Worm (Caenorhabditis elegans) whole organism, young adult: ENCODE measurements around the gene T24A6.20.
A peak's percentile ranks its signal among the peaks of the same experiment; 100 is the strongest.

ENCODE experiments used
- B0336.3 ChIP-seq: fragments of 200-800 bp; sonication (Bioruptor generic); IDR thresholded peaks from 2 replicates; pipeline ENCODE4 v1.3.6; 2022; ENCODE audit warnings: missing genetic modification characterization, missing compliant biosample characterization
- C06A6.2 ChIP-seq: fragments of 200-800 bp; sonication (Bioruptor generic); conservative IDR thresholded peaks from 2 replicates; pipeline ENCODE4 v1.3.6; 2022; ENCODE audit warnings: missing genetic modification characterization, missing compliant biosample characterization
- D2030.7 ChIP-seq: fragments of 200-800 bp; sonication (Bioruptor generic); IDR thresholded peaks from 2 replicates; pipeline ENCODE4 v1.3.6; 2022; ENCODE audit warnings: missing genetic modification reagents, missing genetic modification characterization, missing compliant biosample characterization
- F23B12.7 ChIP-seq: sonication (generic microtip); optimal IDR thresholded peaks from 2 replicates; lab custom pipeline; 2017; ENCODE audit warnings: missing genetic modification characterization, mild to moderate bottlenecking, missing compliant biosample characterization, antibody characterized with exemption, moderate library complexity; ENCODE audit not compliant: insufficient read depth
- F33H1.4 ChIP-seq: fragments of 200-800 bp; sonication (Bioruptor generic); IDR thresholded peaks from 2 replicates; pipeline ENCODE4 v1.3.6; 2022; ENCODE audit warnings: missing genetic modification reagents, missing genetic modification characterization, missing compliant biosample characterization
- F37B4.10 ChIP-seq: fragments of 200-800 bp; sonication (Bioruptor generic); IDR thresholded peaks from 2 replicates; pipeline ENCODE4 v1.3.6; 2022; ENCODE audit warnings: missing genetic modification characterization, missing compliant biosample characterization
- F49E8.2 ChIP-seq: sonication (generic microtip); optimal IDR thresholded peaks from 3 replicates; lab custom pipeline; 2017; ENCODE audit warnings: missing genetic modification characterization, mild to moderate bottlenecking, missing compliant biosample characterization, antibody characterized with exemption, moderate library complexity; ENCODE audit not compliant: insufficient read depth
- Y53F4B.3 ChIP-seq: fragments of 200-800 bp; sonication (Bioruptor generic); IDR thresholded peaks from 2 replicates; pipeline ENCODE4 v1.3.6; 2022; ENCODE audit warnings: missing genetic modification reagents, missing genetic modification characterization, missing compliant biosample characterization
- Y67H2A.10 ChIP-seq: fragments of 200-800 bp; sonication (Bioruptor generic); conservative IDR thresholded peaks from 2 replicates; pipeline ENCODE4 v1.3.6; 2022; ENCODE audit warnings: missing genetic modification reagents, missing genetic modification characterization, missing compliant biosample characterization
- atf-7 ChIP-seq: sonication (generic microtip); optimal IDR thresholded peaks from 2 replicates; lab custom pipeline; 2017; ENCODE audit warnings: mild to moderate bottlenecking, missing genetic modification characterization, missing compliant biosample characterization
- bed-1 ChIP-seq: fragments of 200-800 bp; sonication (Bioruptor generic); IDR thresholded peaks from 2 replicates; pipeline ENCODE4 v1.3.6; 2022; ENCODE audit warnings: missing genetic modification reagents, missing genetic modification characterization, missing compliant biosample characterization
- ceh-100 ChIP-seq: fragments of 200-800 bp; sonication (Bioruptor generic); IDR thresholded peaks from 2 replicates; pipeline ENCODE4 v1.3.6; 2022; ENCODE audit warnings: missing genetic modification reagents, missing genetic modification characterization, missing compliant biosample characterization
- ceh-40 ChIP-seq: fragments of 200-800 bp; sonication (Bioruptor generic); IDR thresholded peaks from 2 replicates; pipeline ENCODE4 v1.3.6; 2022; ENCODE audit warnings: missing genetic modification characterization, missing compliant biosample characterization
- ceh-58 ChIP-seq: fragments of 200-800 bp; sonication (Bioruptor generic); IDR thresholded peaks from 2 replicates; pipeline ENCODE4 v1.3.6; 2022; ENCODE audit warnings: missing genetic modification characterization, missing compliant biosample characterization
- ekl-4 ChIP-seq: fragments of 200-800 bp; sonication (Bioruptor generic); IDR thresholded peaks from 2 replicates; pipeline ENCODE4 v1.3.6; 2022; ENCODE audit warnings: missing genetic modification reagents, missing genetic modification characterization, missing compliant biosample characterization
- hrde-1 ChIP-seq: sonication (generic microtip); optimal IDR thresholded peaks from 2 replicates; lab custom pipeline; 2016; ENCODE audit warnings: missing genetic modification characterization, mild to moderate bottlenecking, missing compliant biosample characterization, moderate library complexity, missing genotype, missing genetic modification reagents, borderline replicate concordance
- lsl-1 ChIP-seq: fragments of 200-800 bp; sonication (Bioruptor generic); optimal IDR thresholded peaks from 2 replicates; lab custom pipeline; 2018; ENCODE audit warnings: mild to moderate bottlenecking, missing genetic modification characterization, moderate library complexity, missing compliant biosample characterization
- madf-6 ChIP-seq: fragments of 200-800 bp; sonication (Bioruptor generic); IDR thresholded peaks from 2 replicates; pipeline ENCODE4 v1.3.6; 2022; ENCODE audit warnings: missing genetic modification reagents, missing genetic modification characterization, missing compliant biosample characterization
- mel-28 ChIP-seq: sonication (generic microtip); optimal IDR thresholded peaks from 2 replicates; lab custom pipeline; 2016; ENCODE audit warnings: borderline replicate concordance, mild to moderate bottlenecking, missing genetic modification characterization, missing compliant biosample characterization
- mes-4 ChIP-seq: sonication (generic microtip); optimal IDR thresholded peaks from 2 replicates; lab custom pipeline; 2016; ENCODE audit warnings: missing genotype, missing genetic modification characterization, missing compliant biosample characterization
- nfyb-1 ChIP-seq: fragments of 200-800 bp; sonication (Bioruptor generic); IDR thresholded peaks from 2 replicates; pipeline ENCODE4 v1.3.6; 2022; ENCODE audit warnings: missing genetic modification reagents, missing genetic modification characterization, missing compliant biosample characterization
- nhr-27 ChIP-seq: fragments of 200-800 bp; sonication (Bioruptor generic); optimal IDR thresholded peaks from 2 replicates; lab custom pipeline; 2018; ENCODE audit warnings: mild to moderate bottlenecking, missing genetic modification characterization, moderate library complexity, missing compliant biosample characterization
- nhr-80 ChIP-seq: sonication (generic microtip); optimal IDR thresholded peaks from 2 replicates; lab custom pipeline; 2016; ENCODE audit warnings: missing genetic modification characterization, missing compliant biosample characterization
- nhr-90 ChIP-seq: sonication (generic microtip); optimal IDR thresholded peaks from 2 replicates; lab custom pipeline; 2016; ENCODE audit warnings: missing genotype, mild to moderate bottlenecking, missing genetic modification characterization, missing compliant biosample characterization
- repo-1 ChIP-seq: sonication (generic microtip); optimal IDR thresholded peaks from 2 replicates; lab custom pipeline; 2017; ENCODE audit warnings: mild to moderate bottlenecking, missing genetic modification characterization, missing compliant biosample characterization
- rpc-1 ChIP-seq, 2 experiments: fragments of 150-350 bp in 1 of 2; sonication (generic microtip) in 1 of 2; optimal IDR thresholded peaks; 2 replicates each; lab custom pipeline; 2014 to 2018; ENCODE audit warnings: missing biosample characterization in 1 of 2, missing genetic modification characterization in 1 of 2, missing genetic modification reagents in 1 of 2, missing genotype in 1 of 2
- snpc-1.1 ChIP-seq: sonication (generic microtip); optimal IDR thresholded peaks from 2 replicates; lab custom pipeline; 2017; ENCODE audit warnings: missing genetic modification characterization, mild to moderate bottlenecking, missing compliant biosample characterization, antibody characterized with exemption, moderate library complexity, missing genotype, missing genetic modification reagents; ENCODE audit not compliant: insufficient read depth
- snpc-1.3 ChIP-seq: sonication (generic microtip); optimal IDR thresholded peaks from 2 replicates; lab custom pipeline; 2017; ENCODE audit warnings: missing genetic modification characterization, mild to moderate bottlenecking, missing compliant biosample characterization, antibody characterized with exemption, moderate library complexity, missing genotype, missing genetic modification reagents; ENCODE audit not compliant: insufficient read depth
- snpc-3.4 ChIP-seq: sonication (generic microtip); optimal IDR thresholded peaks from 2 replicates; lab custom pipeline; 2017; ENCODE audit warnings: missing genetic modification characterization, mild to moderate bottlenecking, missing compliant biosample characterization, antibody characterized with exemption, moderate library complexity, missing genotype, missing genetic modification reagents
- tbp1 ChIP-seq: fragments of 200-800 bp; sonication (Bioruptor generic); optimal IDR thresholded peaks from 2 replicates; lab custom pipeline; 2018; ENCODE audit warnings: mild to moderate bottlenecking, missing genetic modification characterization, missing compliant biosample characterization
- tbx-9 ChIP-seq: sonication (generic microtip); optimal IDR thresholded peaks from 2 replicates; lab custom pipeline; 2016; ENCODE audit warnings: borderline replicate concordance, missing genetic modification characterization, inconsistent platforms, missing compliant biosample characterization
- tlf-1 ChIP-seq: fragments of 200-800 bp; sonication (Bioruptor generic); optimal IDR thresholded peaks from 2 replicates; lab custom pipeline; 2018; ENCODE audit warnings: mild to moderate bottlenecking, missing genetic modification characterization, missing compliant biosample characterization
- unc-130 ChIP-seq: sonication (generic microtip); optimal IDR thresholded peaks from 2 replicates; lab custom pipeline; 2016; ENCODE audit warnings: missing genetic modification reagents, missing genetic modification characterization, missing compliant biosample characterization
- ztf-22 ChIP-seq: fragments of 200-800 bp; sonication (Bioruptor generic); optimal IDR thresholded peaks from 2 replicates; lab custom pipeline; 2018; ENCODE audit warnings: mild to moderate bottlenecking, missing genetic modification characterization, moderate library complexity, missing compliant biosample characterization
- ztf-25 ChIP-seq: fragments of 200-800 bp; sonication (Bioruptor generic); IDR thresholded peaks from 2 replicates; pipeline ENCODE4 v1.3.6; 2022; ENCODE audit warnings: missing genetic modification reagents, missing genetic modification characterization, missing compliant biosample characterization
- ztf-26 ChIP-seq: sonication (generic microtip); optimal IDR thresholded peaks from 2 replicates; lab custom pipeline; 2017; ENCODE audit warnings: missing genetic modification characterization, missing compliant biosample characterization

T24A6.20 gene

ce11 chrV:3588223-3588622, 35.3 kb downstream of the T24A6.20 start (continued):
- TF ChIP-seq nhr-90 (tag; lab: Kevin White, UChicago) = peak; percentile 28
- TF ChIP-seq ceh-58 = no peak
- TF ChIP-seq ztf-26 (tag; lab: Kevin White, UChicago) = no peak
- TF ChIP-seq Y53F4B.3 (GFP tag; lab: Robert Waterston, UW) = no peak
- TF ChIP-seq F33H1.4 = 0 out of 2 replicates have a peak, but pooled peaks have one; percentile 15
- TF ChIP-seq B0336.3 = no peak
- peak; percentile 55 for TF ChIP-seq snpc-3.4 (tag; lab: Kevin White, UChicago)
- TF ChIP-seq ceh-40 (GFP tag; lab: Robert Waterston, UW) = 0 out of 2 replicates have a peak, but pooled peaks have one; percentile 62
- no peak for TF ChIP-seq lsl-1 (GFP tag; lab: Kevin White, UChicago)
- TF ChIP-seq tbp1 (GFP tag; lab: Kevin White, UChicago) = peak; percentile 86
- peak; percentile 60 for TF ChIP-seq rpc-1 (optimal IDR thresholded peaks at IDR 0.05; lab: Kevin White, UChicago)
- peak; percentile 75 for TF ChIP-seq rpc-1 (tag; optimal IDR thresholded peaks at IDR 0.05; lab: Kevin White, UChicago)
- peak; percentile 37; the same call in 1 of the 2 replicates for TF ChIP-seq madf-6 (GFP tag; lab: Robert Waterston, UW)

ce11 chrV:3592099-3592498, 39.2 kb downstream of the T24A6.20 start, which contains the start of gene T22F3.12:
Gene T22F3.12 (minus strand): TSS chrV:3592199.
- TF ChIP-seq mel-28 (tag; lab: Kevin White, UChicago) = no peak
- no peak for TF ChIP-seq snpc-1.1 (tag; lab: Kevin White, UChicago)
- TF ChIP-seq unc-130 = no peak
- TF ChIP-seq nfyb-1 (GFP tag; lab: Robert Waterston, UW) = no peak
- TF ChIP-seq ztf-22 (GFP tag; lab: Kevin White, UChicago) = no peak
- TF ChIP-seq ekl-4 (GFP tag; lab: Robert Waterston, UW) = no peak
- no peak for TF ChIP-seq ceh-100
- no peak for TF ChIP-seq tbx-9 (tag; lab: Kevin White, UChicago)
- no peak for TF ChIP-seq ceh-40 (GFP tag; lab: Robert Waterston, UW)
- TF ChIP-seq Y67H2A.10 = no peak
- no peak for TF ChIP-seq tbp1 (GFP tag; lab: Kevin White, UChicago)

- TF ChIP-seq Y53F4B.3 (GFP tag; lab: Robert Waterston, UW) = no peak
- TF ChIP-seq D2030.7 (GFP tag; lab: Robert Waterston, UW) = no peak
- TF ChIP-seq F37B4.10 (GFP tag; lab: Robert Waterston, UW) = no peak
- TF ChIP-seq nhr-27 = no peak
- TF ChIP-seq snpc-3.4 (tag; lab: Kevin White, UChicago) = no peak
- no peak for TF ChIP-seq mes-4 (tag; lab: Kevin White, UChicago)
- TF ChIP-seq repo-1 (tag; lab: Kevin White, UChicago) = no peak
- no peak for TF ChIP-seq ztf-25 (GFP tag; lab: Robert Waterston, UW)
- TF ChIP-seq F23B12.7 (tag; lab: Kevin White, UChicago) = no peak
- TF ChIP-seq C06A6.2 (GFP tag; lab: Robert Waterston, UW) = no peak
- no peak for TF ChIP-seq F49E8.2
- TF ChIP-seq nhr-80 = no peak
- no peak for TF ChIP-seq hrde-1 (tag; lab: Kevin White, UChicago)
- no peak for TF ChIP-seq bed-1 (GFP tag; lab: Robert Waterston, UW)
- no peak for TF ChIP-seq unc-130
- no peak for TF ChIP-seq atf-7 (tag; lab: Kevin White, UChicago)
- no peak for TF ChIP-seq snpc-1.3 (tag; lab: Kevin White, UChicago)
- no peak for TF ChIP-seq ztf-22 (GFP tag; lab: Kevin White, UChicago)
- no peak for TF ChIP-seq tlf-1
- TF ChIP-seq, all 124 proteins: peak for 0
Observed at ce11 chrV:3594936-3595335, 42.0 kb downstream of the T24A6.20 start, which contains the start of gene srh-213. Gene srh-213 (minus strand): TSS chrV:3595036.
